Fruit fly (Drosophila melanogaster) Kc167 (cell line): ENCODE data around the gene CG13700.

Experiments used
- Myc ChIP-seq: fragments of >200 bp; optimal IDR thresholded peaks from 2 replicates; lab custom pipeline; 2017; ENCODE audit warnings: missing external identifiers
- Sin3A ChIP-seq: fragments of >200 bp; optimal IDR thresholded peaks from 2 replicates; lab custom pipeline; 2018; ENCODE audit warnings: missing external identifiers
- h ChIP-seq: fragments of >200 bp; optimal IDR thresholded peaks from 3 replicates; lab custom pipeline; 2018; ENCODE audit warnings: missing external identifiers
- insv ChIP-seq: fragments of >200 bp; optimal IDR thresholded peaks from 3 replicates; lab custom pipeline; 2018; ENCODE audit warnings: missing external identifiers
- psq ChIP-seq: fragments of >200 bp; optimal IDR thresholded peaks from 2 replicates; lab custom pipeline; 2017; ENCODE audit warnings: missing external identifiers
- ttk ChIP-seq: sonication (Bioruptor generic); optimal IDR thresholded peaks from 2 replicates; lab custom pipeline; 2017; ENCODE audit warnings: missing external identifiers

CG13700 gene

DNA sequence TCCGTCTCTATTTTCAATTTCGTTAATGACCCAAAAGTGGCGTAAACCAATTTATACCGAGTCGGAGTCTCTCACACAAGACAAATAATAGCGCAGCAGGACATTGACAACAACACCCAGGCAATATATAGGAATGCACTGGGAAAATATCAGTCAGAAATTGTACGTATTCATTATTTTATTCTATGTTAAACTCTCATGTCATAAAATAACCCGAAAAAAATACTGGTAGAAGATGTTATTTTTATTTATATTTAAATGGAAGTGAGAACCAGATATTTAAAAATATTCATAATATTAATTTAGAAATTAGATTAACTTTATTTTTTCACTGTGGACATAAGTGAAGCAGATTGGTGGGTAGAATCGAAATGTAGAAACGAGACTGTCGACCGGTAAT lies 3.7 kb downstream of the CG13700 start:
- TF ChIP-seq psq: no peak
- no peak for TF ChIP-seq Sin3A (lab: Kevin White, UChicago)
- no peak for TF ChIP-seq h (lab: Kevin White, UChicago)
- TF ChIP-seq insv (lab: Kevin White, UChicago): no peak
- no peak for TF ChIP-seq Myc
- TF ChIP-seq ttk (lab: Kevin White, UChicago): no peak

dm6 chr3L:18296452-18296851 lies 4.6 kb downstream of the CG13700 start:
- no peak for TF ChIP-seq psq
- TF ChIP-seq Myc: no peak
- TF ChIP-seq ttk (lab: Kevin White, UChicago): no peak
- TF ChIP-seq h (lab: Kevin White, UChicago): no peak
- TF ChIP-seq insv (lab: Kevin White, UChicago): no peak
- no peak for TF ChIP-seq Sin3A (lab: Kevin White, UChicago)

DNA sequence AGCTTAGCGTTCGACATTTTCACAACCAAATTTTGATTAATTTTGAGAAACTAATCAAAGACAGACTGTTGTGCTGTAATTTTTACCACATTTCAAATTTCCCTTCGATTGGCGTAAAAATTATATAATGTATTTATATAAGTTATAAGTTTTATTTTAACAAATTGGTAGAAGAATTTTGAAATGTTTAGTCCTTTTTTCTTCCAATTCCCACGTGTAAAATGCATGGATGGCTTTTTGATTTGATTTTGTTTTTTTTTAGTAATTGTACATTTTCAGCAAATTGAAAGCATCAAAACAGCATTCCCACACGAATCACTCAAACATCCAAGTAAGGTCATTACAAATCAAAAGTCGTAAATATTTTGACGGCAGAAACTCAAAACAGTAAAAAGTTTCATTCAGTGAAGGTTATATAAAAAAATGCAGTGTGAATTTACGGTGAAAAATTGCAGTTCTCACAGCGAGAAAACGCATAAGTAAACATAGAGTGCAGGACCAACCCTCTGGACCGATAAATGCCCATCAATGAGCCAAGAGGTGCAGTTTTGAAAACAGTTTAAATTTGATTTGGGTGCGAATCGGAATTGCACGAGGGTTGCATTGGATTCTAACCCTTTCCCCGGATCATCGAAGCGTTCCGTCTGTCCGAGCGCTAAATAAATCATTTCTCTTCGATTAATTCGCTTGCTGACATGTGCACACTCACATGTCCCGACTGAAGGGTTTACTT lies 6.7 kb downstream of the CG13700 start, which contains the start of gene CG5103:
Gene CG5103 (minus strand): TSS at position 51 of the 733 bp plus-strand sequence.
- no peak for TF ChIP-seq Sin3A (lab: Kevin White, UChicago)
- TF ChIP-seq psq: no peak

DNA sequence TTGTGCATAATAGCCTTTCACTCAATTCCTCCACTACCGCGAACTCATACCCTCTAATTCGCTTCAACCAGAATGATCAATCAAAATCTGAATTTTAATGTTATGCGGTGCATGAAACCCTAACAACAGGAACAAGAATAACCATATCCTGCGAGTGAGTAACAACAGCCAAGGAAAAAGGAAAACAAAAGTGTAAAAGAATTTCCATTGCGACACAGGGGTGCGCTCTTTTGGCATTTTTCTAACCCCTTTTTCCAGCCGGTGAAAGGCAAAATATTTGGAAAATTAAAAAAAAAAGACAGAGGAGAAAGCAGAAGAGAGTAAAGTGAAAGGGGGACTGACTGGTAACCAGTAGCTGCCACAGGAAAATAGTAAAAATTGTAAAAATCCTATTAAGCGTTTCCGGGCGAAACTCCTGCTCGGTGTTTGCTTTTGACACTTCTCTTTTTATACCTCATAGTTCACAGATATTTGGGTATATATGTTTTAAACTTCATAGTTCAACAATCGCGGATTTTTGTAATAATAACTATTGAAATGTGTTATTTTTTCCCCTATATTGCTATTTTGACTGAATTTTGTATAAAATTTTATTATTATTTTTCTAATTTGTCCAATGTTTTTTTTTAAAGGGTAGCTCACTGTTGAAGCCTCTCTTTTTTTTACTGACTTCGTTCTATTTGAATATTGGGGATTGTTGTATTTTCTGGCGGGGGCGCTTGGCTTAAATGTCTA lies 10.9 kb downstream of the CG13700 start:
- no peak for TF ChIP-seq insv (lab: Kevin White, UChicago)
- TF ChIP-seq h (lab: Kevin White, UChicago): no peak
- TF ChIP-seq Sin3A (lab: Kevin White, UChicago): no peak
- TF ChIP-seq ttk (lab: Kevin White, UChicago): no peak
- no peak for TF ChIP-seq psq

- no peak for TF ChIP-seq Myc
- no peak for TF ChIP-seq Sin3A (lab: Kevin White, UChicago)
- no peak for TF ChIP-seq ttk (lab: Kevin White, UChicago)
- no peak for TF ChIP-seq h (lab: Kevin White, UChicago)
- no peak for TF ChIP-seq insv (lab: Kevin White, UChicago)
- no peak for TF ChIP-seq psq
Observed at dm6 chr3L:18281236-18281635, 19.8 kb downstream of the CG13700 start.

DNA sequence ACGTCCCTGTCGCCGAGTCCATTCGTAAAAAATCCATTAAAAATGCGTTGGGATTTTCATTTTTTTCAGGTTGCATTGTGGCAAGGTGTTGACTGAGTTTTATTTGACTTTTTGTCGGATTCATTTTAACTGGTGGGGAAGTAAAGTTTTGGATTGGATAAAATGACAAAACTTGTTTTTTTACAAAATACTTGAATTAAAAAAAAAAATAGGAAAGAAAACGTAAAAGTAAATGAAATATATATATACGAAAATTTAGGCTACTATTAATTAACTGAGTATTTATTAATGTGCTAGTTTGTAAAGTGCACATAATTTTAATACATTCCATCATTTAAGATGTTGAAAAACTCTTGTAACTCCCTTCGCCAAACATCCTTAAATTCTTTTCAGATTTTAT lies 24.5 kb downstream of the CG13700 start:
- TF ChIP-seq h (lab: Kevin White, UChicago) (no peak), ttk (lab: Kevin White, UChicago) (no peak), Sin3A (lab: Kevin White, UChicago) (no peak), psq (no peak)

DNA sequence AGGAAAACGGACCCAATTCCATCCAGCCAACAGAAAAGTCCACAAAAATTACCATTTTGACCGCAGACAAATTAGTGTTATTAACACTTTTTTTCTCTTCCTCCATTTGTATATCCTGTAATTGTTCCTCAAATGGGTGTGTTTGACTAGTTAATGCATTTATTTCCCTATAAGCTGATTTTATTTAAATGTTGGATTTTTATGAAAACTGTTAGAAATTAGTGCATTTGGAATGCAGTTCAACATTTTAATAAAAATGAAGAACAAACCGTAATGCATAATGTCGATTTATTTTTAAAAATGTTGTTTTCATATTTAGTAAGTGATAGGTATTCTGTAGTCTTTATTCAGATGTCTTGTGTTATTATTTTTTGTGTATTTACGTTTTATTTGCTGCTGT lies 25.2 kb downstream of the CG13700 start:
- no peak for TF ChIP-seq Sin3A (lab: Kevin White, UChicago)
- no peak for TF ChIP-seq h (lab: Kevin White, UChicago)
- no peak for TF ChIP-seq insv (lab: Kevin White, UChicago)
- TF ChIP-seq psq: no peak
- no peak for TF ChIP-seq ttk (lab: Kevin White, UChicago)
- no peak for TF ChIP-seq Myc

dm6 chr3L:18274188-18274587 lies 26.9 kb downstream of the CG13700 start:
- TF ChIP-seq psq: no peak
- no peak for TF ChIP-seq insv (lab: Kevin White, UChicago)
- TF ChIP-seq Sin3A (lab: Kevin White, UChicago): no peak
- no peak for TF ChIP-seq ttk (lab: Kevin White, UChicago)
- TF ChIP-seq Myc: no peak
- no peak for TF ChIP-seq h (lab: Kevin White, UChicago)

DNA sequence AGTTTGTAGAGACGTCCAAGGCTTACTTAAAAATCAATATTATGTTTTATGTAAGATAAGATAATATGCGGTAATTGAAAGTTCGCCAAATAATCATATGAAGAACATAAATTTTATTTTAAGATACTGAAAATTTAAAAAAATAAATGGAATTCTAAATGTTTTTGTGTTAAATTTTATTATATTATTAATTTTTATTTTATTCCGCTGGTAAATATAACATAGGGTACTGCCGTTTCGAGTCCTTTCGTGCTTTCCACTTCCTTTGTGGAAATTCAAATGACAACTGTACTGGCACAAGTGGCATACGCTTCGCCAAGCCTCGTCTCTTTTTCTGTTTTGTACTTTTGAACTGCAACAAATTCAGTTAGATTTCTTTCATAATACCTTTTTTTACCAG lies 27.9 kb downstream of the CG13700 start:
- TF ChIP-seq Myc (no peak), psq (no peak)

DNA sequence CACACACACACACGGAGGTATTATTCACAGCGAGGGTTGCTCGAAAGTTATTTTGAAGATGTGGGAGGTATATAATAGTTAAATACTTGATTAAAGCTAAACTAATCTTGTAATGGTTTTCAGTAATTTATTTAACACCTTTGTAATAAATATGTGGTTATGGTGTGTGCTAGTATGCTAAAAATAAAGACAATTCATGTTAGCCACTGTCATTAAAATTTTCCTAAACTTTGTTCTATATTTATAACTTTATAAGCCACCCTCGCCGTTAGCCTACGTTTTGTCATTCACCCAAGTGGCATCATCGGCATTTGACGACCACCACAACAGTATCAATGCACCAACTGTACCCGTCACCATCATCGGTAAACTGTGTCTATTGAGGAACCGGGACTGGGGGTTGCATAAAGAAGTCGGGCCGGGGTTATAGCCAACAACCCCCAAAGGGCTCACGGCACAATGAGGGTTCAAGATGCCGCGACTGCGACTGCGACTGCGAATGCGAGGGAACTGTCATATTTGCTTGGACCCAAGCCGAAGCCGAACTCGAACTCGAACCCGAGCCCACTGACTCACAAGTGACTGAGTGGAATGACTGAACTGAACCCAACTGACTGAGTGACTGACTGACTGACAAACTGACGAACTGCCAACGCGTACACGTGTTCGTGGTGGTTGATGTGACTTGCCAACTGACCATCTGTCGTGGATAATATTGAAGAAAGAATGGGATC lies 28.6 kb downstream of the CG13700 start:
- TF ChIP-seq Sin3A (lab: Kevin White, UChicago) (no peak), Myc (no peak), psq (no peak), ttk (lab: Kevin White, UChicago) (no peak), h (lab: Kevin White, UChicago) (no peak), insv (lab: Kevin White, UChicago) (no peak)

- TF ChIP-seq h (lab: Kevin White, UChicago) (no peak), Myc (no peak), ttk (lab: Kevin White, UChicago) (no peak), Sin3A (lab: Kevin White, UChicago) (no peak), insv (lab: Kevin White, UChicago) (no peak), psq (no peak)
Observed at dm6 chr3L:18270895-18271294, 30.2 kb downstream of the CG13700 start.

dm6 chr3L:18268070-18268626 lies 32.9 kb downstream of the CG13700 start:
- TF ChIP-seq insv (lab: Kevin White, UChicago): no peak
- TF ChIP-seq h (lab: Kevin White, UChicago): no peak
- TF ChIP-seq ttk (lab: Kevin White, UChicago): no peak
